Worm (Caenorhabditis elegans) whole organism, early embryonic: Measurements from ENCODE around the gene K06H6.5.

Source experiments
- B0310.2 ChIP-seq: sonication (generic microtip); optimal IDR thresholded peaks from 2 replicates; lab custom pipeline; 2016; ENCODE audit warnings: mild to moderate bottlenecking, missing genetic modification characterization, missing compliant biosample characterization
- F13C5.2 ChIP-seq: sonication (generic microtip); optimal IDR thresholded peaks from 2 replicates; lab custom pipeline; 2017; ENCODE audit warnings: mild to moderate bottlenecking, missing genetic modification characterization, inconsistent platforms, missing compliant biosample characterization
- aly-1 ChIP-seq: sonication (generic microtip); optimal IDR thresholded peaks from 2 replicates; lab custom pipeline; 2016; ENCODE audit warnings: missing genetic modification characterization, missing compliant biosample characterization
- ama-1 ChIP-seq: fragments of 150-350 bp; optimal IDR thresholded peaks from 2 replicates; lab custom pipeline; 2014
- ceh-13 ChIP-seq: fragments of 200-800 bp; sonication (Bioruptor generic); optimal IDR thresholded peaks from 2 replicates; lab custom pipeline; 2018; ENCODE audit warnings: mild to moderate bottlenecking, missing genetic modification characterization, missing compliant biosample characterization
- ceh-36 ChIP-seq: sonication (generic microtip); optimal IDR thresholded peaks from 2 replicates; lab custom pipeline; 2016; ENCODE audit warnings: missing genetic modification characterization, inconsistent platforms, missing compliant biosample characterization
- ets-7 ChIP-seq: sonication (generic microtip); optimal IDR thresholded peaks from 2 replicates; lab custom pipeline; 2016; ENCODE audit warnings: missing genotype, missing genetic modification characterization, missing compliant biosample characterization
- flt-1 ChIP-seq: fragments of 200-800 bp; sonication (Bioruptor generic); IDR thresholded peaks from 2 replicates; pipeline ENCODE4 v1.3.6; 2022; ENCODE audit warnings: missing genetic modification characterization, missing compliant biosample characterization
- hmbx-1 ChIP-seq: sonication (generic microtip); optimal IDR thresholded peaks from 2 replicates; lab custom pipeline; 2016; ENCODE audit warnings: mild to moderate bottlenecking, missing genetic modification characterization, missing compliant biosample characterization
- hmg-4 ChIP-seq: fragments of 200-800 bp; sonication (Bioruptor generic); optimal IDR thresholded peaks from 2 replicates; lab custom pipeline; 2018; ENCODE audit warnings: mild to moderate bottlenecking, missing genetic modification characterization, missing compliant biosample characterization
- hnd-1 ChIP-seq: sonication (generic microtip); optimal IDR thresholded peaks from 2 replicates; lab custom pipeline; 2016; ENCODE audit warnings: missing genetic modification characterization, missing compliant biosample characterization
- pes-1 ChIP-seq: fragments of 200-800 bp; sonication (Bioruptor generic); IDR thresholded peaks from 2 replicates; pipeline ENCODE4 v1.3.6; 2022; ENCODE audit warnings: missing genetic modification reagents, missing genetic modification characterization, missing compliant biosample characterization
- scrt-1 ChIP-seq: fragments of 200-800 bp; sonication (Bioruptor generic); IDR thresholded peaks from 2 replicates; pipeline ENCODE4 v1.3.6; 2022; ENCODE audit warnings: missing genetic modification characterization, missing compliant biosample characterization
- sea-1 ChIP-seq: fragments of 200-800 bp; sonication (Bioruptor generic); conservative IDR thresholded peaks from 2 replicates; pipeline ENCODE4 v1.3.6; 2022; ENCODE audit warnings: missing genetic modification characterization, missing compliant biosample characterization
- tbx-11 ChIP-seq: fragments of 200-800 bp; sonication (Bioruptor generic); IDR thresholded peaks from 2 replicates; pipeline ENCODE4 v1.3.6; 2022; ENCODE audit warnings: missing genetic modification characterization, missing compliant biosample characterization
- tbx-37 ChIP-seq: fragments of 200-800 bp; sonication (Bioruptor generic); conservative IDR thresholded peaks from 2 replicates; pipeline ENCODE4 v1.3.6; 2022; ENCODE audit warnings: missing genetic modification reagents, missing genetic modification characterization, missing compliant biosample characterization
- tra-4 ChIP-seq: sonication (generic microtip); optimal IDR thresholded peaks from 2 replicates; lab custom pipeline; 2017; ENCODE audit warnings: missing genetic modification characterization, missing compliant biosample characterization

The K06H6.5 gene

DNA sequence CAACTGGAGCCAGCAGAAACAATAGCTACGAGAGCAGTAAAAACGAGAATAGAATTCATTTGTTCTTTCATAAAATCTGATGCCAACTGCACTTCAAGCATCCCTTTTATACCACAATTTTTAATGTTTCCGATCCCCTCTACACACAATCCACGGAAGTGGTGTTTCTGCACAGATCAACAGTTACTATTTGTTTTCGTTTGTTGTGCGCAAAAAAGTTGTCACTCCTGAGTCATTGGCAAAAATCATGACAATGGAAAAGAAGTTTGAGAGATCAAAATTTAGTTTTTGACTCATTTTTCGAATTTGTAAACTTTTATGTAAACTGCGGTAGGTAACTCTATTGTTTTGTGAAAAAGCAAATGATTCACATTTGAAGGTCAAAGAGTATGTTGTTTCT, 27.9 kb downstream of the K06H6.5 start, which contains the start of gene srlf-37:
Gene srlf-37 (minus strand): TSS at position 101 of the 400 bp plus-strand sequence.
- no peak for TF ChIP-seq hnd-1 (tag; lab: Kevin White, UChicago)
- no peak for TF ChIP-seq sea-1 (GFP tag; lab: Robert Waterston, UW)
- no peak for TF ChIP-seq tbx-37
- no peak for TF ChIP-seq hmg-4
- TF ChIP-seq aly-1 (tag; lab: Kevin White, UChicago), result no peak
- TF ChIP-seq ets-7 (tag; lab: Kevin White, UChicago), result no peak
- TF ChIP-seq scrt-1 (GFP tag; lab: Robert Waterston, UW), result no peak
- no peak for TF ChIP-seq tbx-11 (GFP tag; lab: Robert Waterston, UW)
- TF ChIP-seq B0310.2 (tag; lab: Kevin White, UChicago), result no peak
- TF ChIP-seq flt-1 (GFP tag; lab: Robert Waterston, UW), result no peak
- no peak for TF ChIP-seq ama-1
- no peak for TF ChIP-seq F13C5.2
- no peak for TF ChIP-seq ceh-36
- TF ChIP-seq hmbx-1 (tag; lab: Kevin White, UChicago), result no peak
- TF ChIP-seq ceh-13 (GFP tag; lab: Kevin White, UChicago), result no peak
- TF ChIP-seq tra-4 (tag; lab: Kevin White, UChicago), result no peak
- no peak for TF ChIP-seq pes-1 (GFP tag; lab: Robert Waterston, UW)

DNA sequence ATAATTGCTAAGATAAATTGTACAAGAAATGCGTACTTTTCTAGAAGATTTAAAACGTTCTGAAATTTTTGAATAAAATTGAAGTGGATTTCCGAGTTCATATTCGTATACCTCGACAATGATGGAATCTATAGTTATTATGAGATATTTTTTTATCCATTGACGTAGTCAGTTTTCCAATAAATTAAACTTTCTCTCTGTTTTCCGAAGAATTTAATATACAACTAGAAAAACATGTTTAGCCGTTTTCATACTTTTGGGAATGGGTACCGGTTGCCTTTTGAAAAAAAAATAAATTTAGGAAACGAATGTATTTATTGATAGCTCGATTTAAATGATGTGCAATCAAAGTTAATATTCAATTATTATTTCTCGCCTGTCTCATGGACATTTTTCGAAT, 32.7 kb downstream of the K06H6.5 start, which contains the start of gene srw-109:
Gene srw-109 (minus strand): TSS at position 101 of the 400 bp plus-strand sequence.
- TF ChIP-seq B0310.2 (tag; lab: Kevin White, UChicago), result no peak
- TF ChIP-seq tbx-37, result no peak
- no peak for TF ChIP-seq ama-1
- no peak for TF ChIP-seq ceh-36
- no peak for TF ChIP-seq flt-1 (GFP tag; lab: Robert Waterston, UW)
- no peak for TF ChIP-seq ets-7 (tag; lab: Kevin White, UChicago)
- no peak for TF ChIP-seq sea-1 (GFP tag; lab: Robert Waterston, UW)
- no peak for TF ChIP-seq tbx-11 (GFP tag; lab: Robert Waterston, UW)
- TF ChIP-seq tra-4 (tag; lab: Kevin White, UChicago), result no peak
- TF ChIP-seq aly-1 (tag; lab: Kevin White, UChicago), result no peak
- no peak for TF ChIP-seq hmg-4
- no peak for TF ChIP-seq F13C5.2
- no peak for TF ChIP-seq ceh-13 (GFP tag; lab: Kevin White, UChicago)
- TF ChIP-seq pes-1 (GFP tag; lab: Robert Waterston, UW), result no peak
- no peak for TF ChIP-seq scrt-1 (GFP tag; lab: Robert Waterston, UW)
- TF ChIP-seq hmbx-1 (tag; lab: Kevin White, UChicago), result no peak
- no peak for TF ChIP-seq hnd-1 (tag; lab: Kevin White, UChicago)

DNA sequence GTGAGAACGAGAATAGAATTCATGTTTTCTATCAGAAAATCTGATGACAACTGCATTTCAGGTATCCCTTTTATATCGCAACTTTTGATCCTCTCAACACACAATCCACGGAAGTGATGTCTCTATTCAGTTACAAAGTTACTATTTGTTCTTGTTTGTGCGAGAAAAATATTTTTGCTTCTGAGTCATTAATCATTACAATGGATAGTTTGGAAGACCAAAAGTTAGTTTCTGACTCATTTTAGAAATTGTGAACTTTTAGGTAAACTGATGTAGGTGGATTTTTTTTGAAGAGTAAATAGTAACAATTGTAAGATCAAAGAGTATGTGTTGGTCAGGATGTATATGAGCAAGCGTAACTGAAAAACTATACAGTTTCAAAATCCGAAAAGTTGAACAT, 33.5 kb downstream of the K06H6.5 start, which contains the start of gene srlf-36:
Gene srlf-36 (minus strand): TSS at position 101 of the 400 bp plus-strand sequence.
- TF ChIP-seq hmg-4, result no peak
- TF ChIP-seq tbx-37, result no peak
- no peak for TF ChIP-seq sea-1 (GFP tag; lab: Robert Waterston, UW)

DNA sequence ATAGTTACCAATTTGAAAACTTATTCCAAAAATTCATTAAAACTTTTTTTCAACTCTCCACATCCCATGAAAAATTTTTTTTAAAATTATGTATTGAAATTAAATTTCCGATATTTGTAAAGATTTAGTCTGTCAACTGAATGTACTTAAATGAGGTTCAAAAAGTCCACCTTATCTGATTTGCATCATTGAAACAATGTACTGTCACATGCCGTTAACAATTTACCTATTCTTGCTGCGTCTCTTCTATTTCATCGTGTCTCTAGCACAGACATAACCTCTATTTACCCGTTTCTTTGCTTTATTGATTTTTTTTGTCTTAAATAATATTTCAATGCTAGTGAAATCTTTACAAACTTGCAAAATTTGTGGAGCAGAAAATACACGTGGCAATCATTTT, 34.0 kb downstream of the K06H6.5 start, which contains the start of gene nhr-90:
Gene nhr-90 (plus strand): TSS at position 296 of the 400 bp plus-strand sequence.
- TF ChIP-seq B0310.2 (tag; lab: Kevin White, UChicago) (no peak), hnd-1 (tag; lab: Kevin White, UChicago) (no peak), flt-1 (GFP tag; lab: Robert Waterston, UW) (no peak), pes-1 (GFP tag; lab: Robert Waterston, UW) (no peak), hmbx-1 (tag; lab: Kevin White, UChicago) (no peak), ama-1 (no peak), tbx-37 (no peak), ceh-13 (GFP tag; lab: Kevin White, UChicago) (no peak)

DNA sequence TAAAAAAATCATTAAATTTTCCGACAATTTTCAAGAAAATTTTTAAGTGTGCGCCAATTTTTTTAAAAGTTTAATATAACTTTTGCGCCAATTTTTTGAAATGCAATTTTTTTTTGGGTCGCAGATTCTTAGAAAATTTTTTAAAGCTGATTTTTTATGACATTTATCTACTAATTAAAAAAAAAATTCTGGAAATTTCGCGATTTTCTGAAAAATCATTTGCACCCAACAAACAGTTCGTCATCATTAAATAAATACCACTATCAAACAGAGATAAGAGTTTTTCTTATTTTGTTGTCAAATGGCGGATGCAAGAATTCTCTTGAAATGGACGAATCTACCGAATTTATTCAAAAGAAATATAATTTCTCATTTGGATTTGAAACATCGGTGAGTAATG, 39.1 kb downstream of the K06H6.5 start, which contains the start of gene F48G7.13:
Gene F48G7.13 (plus strand): TSS at position 301 of the 400 bp plus-strand sequence.
- TF ChIP-seq tbx-11 (GFP tag; lab: Robert Waterston, UW), result no peak

DNA sequence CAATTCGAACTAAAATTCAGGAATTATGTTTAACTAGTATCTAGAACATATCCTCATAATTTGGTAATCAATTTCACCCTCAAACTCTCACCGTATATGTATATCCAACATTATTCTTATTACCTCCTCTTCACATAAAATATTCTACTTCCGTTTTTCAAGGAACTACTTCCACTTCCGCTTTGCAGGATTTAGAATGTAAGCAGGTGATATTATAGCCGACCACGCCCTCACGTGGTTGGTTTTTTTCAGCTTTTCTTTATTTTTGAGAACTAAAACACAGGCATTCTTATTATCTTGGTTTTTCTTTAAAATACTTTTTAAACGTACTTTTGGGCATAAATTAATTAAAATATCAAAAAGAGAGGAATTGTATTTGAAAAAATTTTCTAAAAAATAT, 41.7 kb downstream of the K06H6.5 start:
- no peak for TF ChIP-seq hnd-1 (tag; lab: Kevin White, UChicago)

DNA sequence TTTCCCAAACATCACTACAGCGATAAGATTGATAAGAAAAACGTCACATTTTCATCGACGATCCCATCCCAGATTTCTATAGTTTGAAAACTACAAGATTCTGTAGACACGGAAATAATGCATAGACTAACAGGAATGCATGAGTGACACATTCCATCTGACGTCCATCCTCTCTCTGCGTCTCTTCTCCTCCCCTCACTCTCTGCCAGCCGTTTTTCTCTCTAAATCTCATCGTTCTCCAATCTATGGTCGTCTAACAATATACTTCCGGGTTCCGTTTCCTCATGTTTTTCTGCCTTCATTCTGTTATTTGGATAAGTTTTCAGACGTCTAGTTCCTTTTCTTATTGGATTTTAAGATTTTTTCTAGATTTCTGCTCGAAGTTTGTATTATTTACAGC, 42.9 kb downstream of the K06H6.5 start, which contains the start of gene F48G7.4:
Gene F48G7.4 (plus strand): TSS at position 400 of the 400 bp plus-strand sequence.
- TF ChIP-seq tbx-11 (GFP tag; lab: Robert Waterston, UW) (no peak), B0310.2 (tag; lab: Kevin White, UChicago) (no peak), hnd-1 (tag; lab: Kevin White, UChicago) (no peak), flt-1 (GFP tag; lab: Robert Waterston, UW) (no peak), sea-1 (GFP tag; lab: Robert Waterston, UW) (no peak), hmbx-1 (tag; lab: Kevin White, UChicago) (no peak), ama-1 (no peak), ceh-13 (GFP tag; lab: Kevin White, UChicago) (no peak), ceh-36 (no peak), scrt-1 (GFP tag; lab: Robert Waterston, UW) (no peak), pes-1 (GFP tag; lab: Robert Waterston, UW) (no peak), aly-1 (tag; lab: Kevin White, UChicago) (no peak), ets-7 (tag; lab: Kevin White, UChicago) (no peak), tra-4 (tag; lab: Kevin White, UChicago) (no peak), hmg-4 (no peak), tbx-37 (no peak), F13C5.2 (no peak)

DNA sequence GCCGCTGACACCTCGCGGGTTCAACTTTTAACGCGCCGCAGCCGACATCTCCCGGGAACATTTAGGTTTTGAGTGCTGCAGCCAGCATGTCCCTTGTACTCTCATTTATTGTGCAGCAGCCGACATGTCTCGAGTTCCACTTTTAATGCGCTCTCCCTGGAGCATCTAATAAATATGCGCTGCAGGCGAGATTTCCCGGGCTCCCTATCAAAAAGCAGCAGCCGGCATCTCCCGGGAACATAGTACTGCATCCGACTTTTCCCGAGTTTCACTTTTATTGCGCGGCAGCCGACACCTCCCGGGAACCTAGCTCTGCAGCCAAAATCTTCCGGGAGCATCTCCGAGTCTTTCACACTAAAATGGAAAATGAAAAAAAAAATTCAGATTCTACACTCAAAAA, 44.8 kb downstream of the K06H6.5 start:
- no peak for TF ChIP-seq scrt-1 (GFP tag; lab: Robert Waterston, UW)
- TF ChIP-seq ama-1, result no peak
- TF ChIP-seq ceh-36, result no peak
- no peak for TF ChIP-seq flt-1 (GFP tag; lab: Robert Waterston, UW)
- no peak for TF ChIP-seq aly-1 (tag; lab: Kevin White, UChicago)
